3 worm cellular contexts compared by ENCODE assay signal in genomic region chrX:1232074-1232473, ce11.
TF ChIP-seq lines count a peak whose summit lies in the region.

No protein-coding gene starts in this region.

TF ChIP-seq in whole organism, L1 larva, 84 proteins besides CTCF, POLR2A, EP300 and RAD21:
- TF ChIP-seq nhr-71 (tag; optimal IDR thresholded peaks at IDR 0.05; lab: Kevin White, UChicago) (no peak), elt-3 (tag; optimal IDR thresholded peaks at IDR 0.05; lab: Kevin White, UChicago) (peak in 1 of 6 experiments; percentile 55), rnt-1 (tag; optimal IDR thresholded peaks at IDR 0.05; lab: Kevin White, UChicago) (no peak), fkh-8 (tag; optimal IDR thresholded peaks at IDR 0.05; lab: Kevin White, UChicago) (no peak), nhr-237 (tag; optimal IDR thresholded peaks at IDR 0.05; lab: Kevin White, UChicago) (no peak), tbx-2 (tag; optimal IDR thresholded peaks at IDR 0.05; lab: Kevin White, UChicago) (no peak), ceh-8 (GFP tag; optimal IDR thresholded peaks at IDR 0.05; lab: Kevin White, UChicago) (no peak), efl-1 (optimal IDR thresholded peaks at IDR 0.05; lab: Kevin White, UChicago) (no peak), efl-1 (GFP tag; optimal IDR thresholded peaks at IDR 0.05 in 1 of 2; lab: Kevin White, UChicago) (no peak), blmp-1 (tag; optimal IDR thresholded peaks at IDR 0.05; lab: Kevin White, UChicago) (peak; percentile 39), pax-3 (tag; optimal IDR thresholded peaks at IDR 0.05; lab: Kevin White, UChicago) (no peak)
TF ChIP-seq in whole organism, L1 larva: peak in this region for 2.

TF ChIP-seq in whole organism, L4 larva, 104 proteins besides CTCF, POLR2A, EP300 and RAD21:
- peak; percentile 17 for TF ChIP-seq nhr-28 (tag; optimal IDR thresholded peaks at IDR 0.05; lab: Kevin White, UChicago)
- TF ChIP-seq zip-11 (GFP tag; IDR thresholded peaks at IDR 0.05; lab: Robert Waterston, UW): no peak

TF ChIP-seq in whole organism, mixed stage, embryonic, 35 proteins besides CTCF, POLR2A, EP300 and RAD21:
- TF ChIP-seq lin-32 (GFP tag; optimal IDR thresholded peaks at IDR 0.05; lab: Kevin White, UChicago) (no peak), elt-3 (tag; optimal IDR thresholded peaks at IDR 0.05; lab: Kevin White, UChicago) (peak; percentile 54)

Comparison
In these comparisons a context has a peak if more than half of its experiments do, and no peak if none do; other contexts are left out.
1. Of the 29 proteins assayed by ChIP-seq in both whole organism, L4 larva and whole organism, L1 larva: peak only in whole organism, L4 larva: nhr-28; only in whole organism, L1 larva: none; in both: none; in neither: 28.